Worm (Caenorhabditis elegans) whole organism, L3 larva: ENCODE data around the gene spe-45.

Experiments used
- aly-2 ChIP-seq: fragments of 150-350 bp; optimal IDR thresholded peaks from 2 replicates; lab custom pipeline; 2014; ENCODE audit warnings: missing biosample characterization, missing genetic modification characterization
- ceh-16 ChIP-seq: sonication (generic microtip); optimal IDR thresholded peaks from 2 replicates; lab custom pipeline; 2017; ENCODE audit warnings: missing biosample characterization, missing genetic modification characterization
- elt-1 ChIP-seq: fragments of 150-350 bp; optimal IDR thresholded peaks from 2 replicates; lab custom pipeline; 2014; ENCODE audit warnings: missing biosample characterization, missing genetic modification characterization
- mdl-1 ChIP-seq: fragments of 150-350 bp; optimal IDR thresholded peaks from 2 replicates; lab custom pipeline; 2014; ENCODE audit warnings: missing biosample characterization, missing genetic modification characterization
- nhr-77 ChIP-seq: fragments of 150-350 bp; optimal IDR thresholded peaks from 2 replicates; lab custom pipeline; 2014; ENCODE audit warnings: missing biosample characterization, missing genetic modification characterization
- sea-2 ChIP-seq: fragments of 150-350 bp; sonication (generic microtip); optimal IDR thresholded peaks from 4 replicates; lab custom pipeline; 2014; ENCODE audit warnings: missing biosample characterization, missing genetic modification reagents, missing genetic modification characterization
- snpc-4 ChIP-seq: fragments of 150-350 bp; optimal IDR thresholded peaks from 2 replicates; lab custom pipeline; 2014; ENCODE audit warnings: missing biosample characterization, missing genetic modification characterization
- ztf-11 ChIP-seq: fragments of 150-350 bp; optimal IDR thresholded peaks from 2 replicates; lab custom pipeline; 2014; ENCODE audit warnings: missing biosample characterization, missing genetic modification characterization

DNA sequence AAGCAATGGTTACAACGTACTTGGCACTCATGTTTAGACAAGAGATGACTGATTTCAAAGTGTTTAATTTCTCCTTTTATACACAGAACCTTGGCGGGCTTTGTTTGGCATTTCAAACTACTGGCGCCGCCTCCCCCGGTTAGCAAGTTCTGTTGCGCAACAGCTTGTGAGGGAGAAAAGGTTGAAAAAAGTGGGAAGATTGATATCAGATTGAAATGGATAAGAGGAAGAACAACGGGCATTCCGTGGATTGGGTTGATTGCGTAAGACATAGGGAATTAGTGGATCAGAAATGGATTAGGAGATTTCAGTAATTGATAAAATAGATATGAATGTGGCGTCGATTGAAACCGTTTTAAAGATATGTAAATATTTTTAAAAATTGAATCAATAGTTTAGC, 38.6 kb upstream of the spe-45 start, which contains the start of gene col-130:
- TF ChIP-seq mdl-1 (tag; lab: Kevin White, UChicago) (no peak), nhr-77 (tag; lab: Kevin White, UChicago) (no peak), sea-2 (GFP tag; lab: Kevin White, UChicago) (no peak), ceh-16 (tag; lab: Kevin White, UChicago) (no peak), ztf-11 (tag; lab: Kevin White, UChicago) (no peak), elt-1 (no peak), snpc-4 (tag; lab: Kevin White, UChicago) (no peak), aly-2 (tag; lab: Kevin White, UChicago) (no peak)
